Fruit fly (Drosophila melanogaster) whole organism, embryonic: ENCODE results near the gene Kaz-m1.

Experiments
- Adf1 ChIP-seq: fragments of 200-800 bp; sonication (Bioruptor generic); IDR thresholded peaks from 2 replicates; pipeline ENCODE4 v1.3.6; 2022; ENCODE audit warnings: missing biosample characterization, missing genetic modification characterization
- Atf-2 ChIP-seq: fragments of 200-800 bp; sonication (Bioruptor generic); optimal IDR thresholded peaks from 2 replicates; lab custom pipeline; 2016; ENCODE audit warnings: missing biosample characterization, missing genetic modification characterization
- BEAF-32 ChIP-seq: fragments of 200-800 bp; sonication (Bioruptor generic); optimal IDR thresholded peaks from 3 replicates; lab custom pipeline; 2017; ENCODE audit warnings: missing biosample characterization, missing genetic modification characterization, mild to moderate bottlenecking, moderate library complexity, missing genetic modification reagents
- CG10543 ChIP-seq: fragments of 200-800 bp; sonication (Bioruptor generic); optimal IDR thresholded peaks from 3 replicates; lab custom pipeline; 2017; ENCODE audit warnings: missing biosample characterization, mild to moderate bottlenecking, missing genetic modification characterization, moderate library complexity
- CG11456 ChIP-seq: fragments of 200-800 bp; sonication (Bioruptor generic); IDR thresholded peaks from 3 replicates; pipeline ENCODE4 v1.3.6; 2022; ENCODE audit warnings: missing biosample characterization, missing genetic modification characterization
- CG14441 ChIP-seq: fragments of 200-800 bp; sonication (Bioruptor generic); IDR thresholded peaks from 2 replicates; pipeline ENCODE4 v1.3.6; 2022; ENCODE audit warnings: missing biosample characterization, missing genetic modification characterization
- CG15269 ChIP-seq: fragments of 200-800 bp; sonication (Bioruptor generic); optimal IDR thresholded peaks from 2 replicates; lab custom pipeline; 2018; ENCODE audit warnings: missing biosample characterization, mild to moderate bottlenecking, missing genetic modification characterization, moderate library complexity
- CG1529 ChIP-seq: fragments of 200-800 bp; sonication (Bioruptor generic); optimal IDR thresholded peaks from 3 replicates; lab custom pipeline; 2018; ENCODE audit warnings: missing biosample characterization, missing genetic modification characterization
- CG18599 ChIP-seq: fragments of 200-800 bp; sonication (Bioruptor generic); optimal IDR thresholded peaks from 3 replicates; lab custom pipeline; 2017; ENCODE audit warnings: missing biosample characterization, missing genetic modification characterization, mild to moderate bottlenecking, moderate library complexity, missing genetic modification reagents
- CG2129 ChIP-seq: fragments of 200-800 bp; sonication (Bioruptor generic); IDR thresholded peaks from 2 replicates; pipeline ENCODE4 v1.3.6; 2022; ENCODE audit warnings: missing biosample characterization, missing genetic modification characterization; ENCODE audit not compliant: partially characterized antibody
- CG3995 ChIP-seq: fragments of 200-800 bp; sonication (Bioruptor generic); optimal IDR thresholded peaks from 3 replicates; lab custom pipeline; 2016; ENCODE audit warnings: missing biosample characterization, missing genetic modification characterization
- CG42726 ChIP-seq: fragments of 200-800 bp; sonication (Bioruptor generic); IDR thresholded peaks from 2 replicates; pipeline ENCODE4 v1.3.6; 2022; ENCODE audit warnings: missing biosample characterization, missing genetic modification characterization; ENCODE audit not compliant: partially characterized antibody
- CG4328 ChIP-seq: fragments of 200-800 bp; sonication (Bioruptor generic); optimal IDR thresholded peaks from 3 replicates; lab custom pipeline; 2017; ENCODE audit warnings: missing biosample characterization, missing genetic modification reagents, missing genetic modification characterization
- CG8359 ChIP-seq: fragments of 200-800 bp; sonication (Bioruptor generic); optimal IDR thresholded peaks from 2 replicates; lab custom pipeline; 2017; ENCODE audit warnings: missing biosample characterization, mild to moderate bottlenecking, missing genetic modification characterization, borderline replicate concordance
- CG8478 ChIP-seq: fragments of >200 bp; optimal IDR thresholded peaks from 2 replicates; lab custom pipeline; 2018
- CG9437 ChIP-seq: fragments of 200-800 bp; sonication (Bioruptor generic); optimal IDR thresholded peaks from 2 replicates; lab custom pipeline; 2018; ENCODE audit warnings: missing biosample characterization, mild to moderate bottlenecking, missing genetic modification characterization
- Chrac-16 ChIP-seq: fragments of 200-800 bp; sonication (Bioruptor generic); optimal IDR thresholded peaks from 3 replicates; lab custom pipeline; 2016; ENCODE audit warnings: missing biosample characterization, missing genetic modification characterization
- CoRest ChIP-seq: fragments of 200-800 bp; sonication (Bioruptor generic); optimal IDR thresholded peaks from 3 replicates; lab custom pipeline; 2018; ENCODE audit warnings: missing biosample characterization, mild to moderate bottlenecking, missing genetic modification characterization, moderate library complexity
- Doc3 ChIP-seq: fragments of 200-800 bp; sonication (Bioruptor generic); IDR thresholded peaks from 3 replicates; pipeline ENCODE4 v1.3.6; 2022; ENCODE audit warnings: missing biosample characterization, missing genetic modification characterization; ENCODE audit not compliant: partially characterized antibody
- Drgx ChIP-seq: fragments of 200-800 bp; sonication (Bioruptor generic); IDR thresholded peaks from 2 replicates; pipeline ENCODE4 v1.3.6; 2022; ENCODE audit warnings: missing biosample characterization, missing genetic modification characterization
- Hey ChIP-seq: fragments of 200-800 bp; sonication (Bioruptor generic); optimal IDR thresholded peaks from 3 replicates; lab custom pipeline; 2018; ENCODE audit warnings: missing biosample characterization, mild to moderate bottlenecking, missing genetic modification characterization
- Hr3 ChIP-seq: fragments of 200-800 bp; sonication (Bioruptor generic); optimal IDR thresholded peaks from 3 replicates; lab custom pipeline; 2016; ENCODE audit warnings: missing biosample characterization, missing genetic modification characterization
- Spps ChIP-seq: fragments of 200-800 bp; sonication (Bioruptor generic); optimal IDR thresholded peaks from 2 replicates; lab custom pipeline; 2018; ENCODE audit warnings: missing biosample characterization, mild to moderate bottlenecking, missing genetic modification characterization
- Ssrp ChIP-seq: fragments of 200-800 bp; sonication (Bioruptor generic); optimal IDR thresholded peaks from 2 replicates; lab custom pipeline; 2018; ENCODE audit warnings: missing biosample characterization, mild to moderate bottlenecking, missing genetic modification characterization, moderate library complexity
- Tbp ChIP-seq: fragments of >200 bp; optimal IDR thresholded peaks from 2 replicates; lab custom pipeline; 2018; ENCODE audit warnings: missing biosample characterization, missing genetic modification characterization
- Trl ChIP-seq, 3 experiments: fragments of >200 bp in 2 of 3; fragments of 200-800 bp in 1 of 3; sonication (Bioruptor generic) in 1 of 3; optimal IDR thresholded peaks; 2 replicates in 1 of 3; 3 replicates in 2 of 3; lab custom pipeline; 2016 to 2017; ENCODE audit warnings: missing biosample characterization in 1 of 3, missing genetic modification characterization in 1 of 3
- Xrp1 ChIP-seq: fragments of 200-800 bp; sonication (Bioruptor generic); IDR thresholded peaks from 2 replicates; pipeline ENCODE4 v1.3.6; 2022; ENCODE audit warnings: missing biosample characterization, missing genetic modification characterization
- ara ChIP-seq: fragments of 200-800 bp; sonication (Bioruptor generic); IDR thresholded peaks from 2 replicates; pipeline ENCODE4 v1.3.6; 2022; ENCODE audit warnings: missing biosample characterization, missing genetic modification characterization
- bcd ChIP-seq: fragments of 200-800 bp; sonication (Bioruptor generic); optimal IDR thresholded peaks from 2 replicates; lab custom pipeline; 2017; ENCODE audit warnings: missing biosample characterization, mild to moderate bottlenecking, missing genetic modification characterization
- br ChIP-seq: fragments of >200 bp; optimal IDR thresholded peaks from 2 replicates; lab custom pipeline; 2017
- chinmo ChIP-seq: fragments of 200-800 bp; sonication (Bioruptor generic); IDR thresholded peaks from 4 replicates; pipeline ENCODE4 v1.3.6; 2022; ENCODE audit warnings: missing biosample characterization, missing genetic modification characterization; ENCODE audit not compliant: partially characterized antibody
- esg ChIP-seq: fragments of 200-800 bp; sonication (Bioruptor generic); conservative IDR thresholded peaks from 2 replicates; pipeline ENCODE4 v1.3.6; 2022; ENCODE audit warnings: missing biosample characterization, missing genetic modification characterization
- ewg ChIP-seq: fragments of 200-800 bp; sonication (Bioruptor generic); optimal IDR thresholded peaks from 3 replicates; lab custom pipeline; 2017; ENCODE audit warnings: mild to moderate bottlenecking, missing biosample characterization, missing genetic modification reagents, missing genetic modification characterization
- eyg ChIP-seq: fragments of 200-800 bp; sonication (Bioruptor generic); optimal IDR thresholded peaks from 3 replicates; lab custom pipeline; 2016; ENCODE audit warnings: missing biosample characterization, missing genetic modification characterization
- knrl ChIP-seq: fragments of 200-800 bp; sonication (Bioruptor generic); IDR thresholded peaks from 3 replicates; pipeline ENCODE4 v1.3.6; 2022; ENCODE audit warnings: missing biosample characterization, missing genetic modification characterization; ENCODE audit not compliant: partially characterized antibody
- lola ChIP-seq, 3 experiments: fragments of >200 bp in 2 of 3; fragments of 200-800 bp in 1 of 3; sonication (Bioruptor generic) in 1 of 3; optimal IDR thresholded peaks; 2 replicates each; lab custom pipeline; 2017 to 2019; ENCODE audit warnings: missing biosample characterization in 3 of 3, missing genetic modification characterization in 3 of 3, mild to moderate bottlenecking in 1 of 3, moderate library complexity in 1 of 3
- lov ChIP-seq, 2 experiments: fragments of 200-800 bp in 1 of 2; fragments of >200 bp in 1 of 2; sonication (Bioruptor generic) in 1 of 2; IDR thresholded peaks in 1 of 2; optimal IDR thresholded peaks in 1 of 2; 2 replicates in 1 of 2; 3 replicates in 1 of 2; pipeline versions ENCODE4 v1.3.6 to Lab custom; 2017 to 2022; ENCODE audit warnings: missing biosample characterization in 1 of 2, missing genetic modification characterization in 1 of 2
- otp ChIP-seq: fragments of 200-800 bp; sonication (Bioruptor generic); IDR thresholded peaks from 3 replicates; pipeline ENCODE4, ENCODE4 v1.3.6; 2022; ENCODE audit warnings: missing biosample characterization, missing genetic modification characterization
- pfk ChIP-seq: fragments of 200-800 bp; sonication (Bioruptor generic); optimal IDR thresholded peaks from 2 replicates; lab custom pipeline; 2018; ENCODE audit warnings: missing biosample characterization, mild to moderate bottlenecking, missing genetic modification characterization, moderate library complexity
- shn ChIP-seq: fragments of 200-800 bp; sonication (Bioruptor generic); optimal IDR thresholded peaks from 3 replicates; lab custom pipeline; 2016; ENCODE audit warnings: missing biosample characterization, missing genetic modification characterization
- slbo ChIP-seq: fragments of 200-800 bp; sonication (Bioruptor generic); IDR thresholded peaks from 2 replicates; pipeline ENCODE4 v1.3.6; 2022; ENCODE audit warnings: missing biosample characterization, missing genetic modification characterization
- slp2 ChIP-seq: fragments of 200-800 bp; sonication (Bioruptor generic); optimal IDR thresholded peaks from 2 replicates; lab custom pipeline; 2016; ENCODE audit warnings: missing biosample characterization, missing genetic modification characterization
- sna ChIP-seq: fragments of 200-800 bp; sonication (Bioruptor generic); IDR thresholded peaks from 2 replicates; pipeline ENCODE4 v1.3.6; 2022; ENCODE audit warnings: missing biosample characterization, missing genetic modification characterization; ENCODE audit not compliant: partially characterized antibody
- sqz ChIP-seq: fragments of 200-800 bp; sonication (Bioruptor generic); optimal IDR thresholded peaks from 3 replicates; lab custom pipeline; 2018; ENCODE audit warnings: missing biosample characterization, mild to moderate bottlenecking, missing genetic modification characterization
- tio ChIP-seq: fragments of 200-800 bp; sonication (Bioruptor generic); optimal IDR thresholded peaks from 2 replicates; lab custom pipeline; 2017; ENCODE audit warnings: missing biosample characterization, missing genetic modification characterization, inconsistent platforms
- wdn ChIP-seq: fragments of 200-800 bp; sonication (Bioruptor generic); IDR thresholded peaks from 2 replicates; pipeline ENCODE4 v1.3.6; 2022; ENCODE audit warnings: missing biosample characterization, missing genetic modification characterization
- wek ChIP-seq: fragments of 200-800 bp; sonication (Bioruptor generic); optimal IDR thresholded peaks from 3 replicates; lab custom pipeline; 2018; ENCODE audit warnings: missing biosample characterization, mild to moderate bottlenecking, missing genetic modification characterization, moderate library complexity

Gene Kaz-m1

DNA sequence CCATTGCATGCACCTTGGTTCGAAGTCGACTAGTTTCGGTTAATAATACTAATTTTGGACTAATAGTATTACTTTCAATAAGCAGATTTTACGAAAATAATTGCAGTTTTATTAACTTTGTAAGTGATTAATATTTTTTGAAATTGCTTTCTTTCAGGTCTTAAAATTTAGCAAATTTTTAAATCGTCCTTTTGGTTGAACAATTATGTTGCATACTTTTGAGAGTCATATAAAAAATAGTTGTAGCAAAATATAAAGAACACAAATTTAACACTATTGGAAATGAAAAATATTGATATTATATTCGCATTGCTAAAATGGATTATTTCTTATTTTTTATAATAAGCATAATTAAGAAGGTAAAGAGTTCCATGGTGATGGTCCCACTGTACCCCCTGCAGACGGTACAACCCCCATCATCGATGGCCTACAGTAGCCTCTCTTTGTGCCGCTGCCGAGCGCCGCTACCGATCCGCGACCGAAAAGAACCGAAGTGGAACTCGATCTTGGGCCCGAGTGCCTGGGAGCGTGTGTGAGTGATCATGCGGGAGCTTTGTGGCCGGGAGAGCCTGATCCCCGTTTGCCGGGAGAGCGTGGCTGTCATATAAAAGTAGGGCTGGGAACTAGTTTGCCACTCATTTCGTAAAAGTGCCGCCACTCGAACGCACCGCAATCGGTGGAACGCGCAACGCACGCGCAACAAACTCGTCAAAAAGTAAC, 6.8 kb downstream of the Kaz-m1 start (continued):
- TF ChIP-seq Doc3 (GFP tag; lab: Robert Waterston, UW) (peak; percentile 44; the same call in 2 of the 3 replicates), CG18599 (GFP tag; lab: Kevin White, UChicago) (peak; percentile 90), CoRest (tag; lab: Kevin White, UChicago) (peak; percentile 99), wek (GFP tag; lab: Kevin White, UChicago) (no peak), Tbp (GFP tag; lab: Kevin White, UChicago) (no peak), BEAF-32 (GFP tag; lab: Kevin White, UChicago) (peak; percentile 11), CG15269 (tag; lab: Kevin White, UChicago) (peak; percentile 94), lola (GFP tag; optimal IDR thresholded peaks at IDR 0.05; lab: Kevin White, UChicago) (peak in 1 of 3 experiments; percentile 99), Atf-2 (peak; percentile 95), CG8359 (GFP tag; lab: Kevin White, UChicago) (peak; percentile 88), CG10543 (GFP tag; lab: Kevin White, UChicago) (peak; percentile 75), knrl (GFP tag; lab: Robert Waterston, UW) (no peak), otp (peak; percentile 10; the same call in 1 of the 3 replicates), Hey (tag; lab: Kevin White, UChicago) (peak; percentile 5), pfk (no peak), Adf1 (peak; percentile 9; the same call in 1 of the 2 replicates), eyg (GFP tag; lab: Kevin White, UChicago) (peak; percentile 50), ewg (peak; percentile 88), Hr3 (GFP tag; lab: Kevin White, UChicago) (peak; percentile 97), esg (GFP tag; lab: Robert Waterston, UW) (peak; percentile 90), Trl (optimal IDR thresholded peaks at IDR 0.05; lab: Kevin White, UChicago) (peak; percentile 57 to 80), Trl (GFP tag; optimal IDR thresholded peaks at IDR 0.05; lab: Kevin White, UChicago) (peak; percentile 72), CG3995 (GFP tag; lab: Kevin White, UChicago) (peak; percentile 59), CG8478 (no peak), sna (GFP tag; lab: Robert Waterston, UW) (no peak), CG4328 (GFP tag; lab: Kevin White, UChicago) (peak; percentile 92), chinmo (GFP tag; lab: Robert Waterston, UW) (peak; percentile 85; the same call in 2 of the 4 replicates), CG1529 (peak; percentile 93), tio (GFP tag; lab: Kevin White, UChicago) (peak; percentile 98), Ssrp (tag; lab: Kevin White, UChicago) (peak; percentile 98), CG14441 (GFP tag; lab: Robert Waterston, UW) (no peak), CG9437 (GFP tag; lab: Kevin White, UChicago) (peak; percentile 95), ara (GFP tag; lab: Robert Waterston, UW) (peak; percentile 83), Xrp1 (GFP tag; lab: Robert Waterston, UW) (peak; percentile 85), br (lab: Kevin White, UChicago) (no peak), CG11456 (GFP tag; lab: Robert Waterston, UW) (peak; percentile 24; the same call in 1 of the 3 replicates), bcd (peak; percentile 96), Chrac-16 (GFP tag; lab: Kevin White, UChicago) (peak; percentile 93), wdn (GFP tag; lab: Robert Waterston, UW) (peak; percentile 70), lov (optimal IDR thresholded peaks at IDR 0.05; lab: Kevin White, UChicago) (no peak), lov (GFP tag; IDR thresholded peaks at IDR 0.05; lab: Robert Waterston, UW) (0 out of 3 replicates have a peak, but pooled peaks have one; percentile 38), CG2129 (GFP tag; lab: Robert Waterston, UW) (no peak), Drgx (GFP tag; lab: Robert Waterston, UW) (peak; percentile 53; the same call in 1 of the 2 replicates), slbo (GFP tag; lab: Robert Waterston, UW) (peak; percentile 86), CG42726 (GFP tag; lab: Robert Waterston, UW) (no peak), shn (GFP tag; lab: Kevin White, UChicago) (peak; percentile 73), Spps (tag; lab: Kevin White, UChicago) (peak; percentile 92), slp2 (GFP tag; lab: Kevin White, UChicago) (peak; percentile 75), sqz (GFP tag; lab: Kevin White, UChicago) (peak; percentile 94)
